Fruit fly (Drosophila melanogaster) whole organism, pupa: ENCODE results near the gene CG42795.

Experiments used
- CG4496 ChIP-seq: fragments of 200-800 bp; sonication (Bioruptor generic); IDR thresholded peaks from 3 replicates; pipeline ENCODE4 v1.3.6; 2022; ENCODE audit warnings: missing biosample characterization, missing genetic modification characterization
- Ets98B ChIP-seq: fragments of 200-800 bp; sonication (Bioruptor generic); IDR thresholded peaks from 2 replicates; pipeline ENCODE4 v1.3.6; 2022; ENCODE audit warnings: missing biosample characterization, missing genetic modification characterization
- Pif1A ChIP-seq: fragments of 200-800 bp; sonication (Bioruptor generic); optimal IDR thresholded peaks from 3 replicates; lab custom pipeline; 2016; ENCODE audit warnings: missing biosample characterization, missing genetic modification characterization
- Pif1B ChIP-seq: fragments of 200-800 bp; sonication (Bioruptor generic); optimal IDR thresholded peaks from 3 replicates; lab custom pipeline; 2016; ENCODE audit warnings: missing biosample characterization, missing genetic modification characterization
- gl ChIP-seq: fragments of 200-800 bp; sonication (Bioruptor generic); optimal IDR thresholded peaks from 2 replicates; lab custom pipeline; 2018; ENCODE audit warnings: missing biosample characterization, mild to moderate bottlenecking, missing genetic modification characterization
- rn ChIP-seq: fragments of 200-800 bp; sonication (Bioruptor generic); IDR thresholded peaks from 2 replicates; pipeline ENCODE4 v1.3.6; 2022; ENCODE audit warnings: missing biosample characterization, missing genetic modification characterization

DNA sequence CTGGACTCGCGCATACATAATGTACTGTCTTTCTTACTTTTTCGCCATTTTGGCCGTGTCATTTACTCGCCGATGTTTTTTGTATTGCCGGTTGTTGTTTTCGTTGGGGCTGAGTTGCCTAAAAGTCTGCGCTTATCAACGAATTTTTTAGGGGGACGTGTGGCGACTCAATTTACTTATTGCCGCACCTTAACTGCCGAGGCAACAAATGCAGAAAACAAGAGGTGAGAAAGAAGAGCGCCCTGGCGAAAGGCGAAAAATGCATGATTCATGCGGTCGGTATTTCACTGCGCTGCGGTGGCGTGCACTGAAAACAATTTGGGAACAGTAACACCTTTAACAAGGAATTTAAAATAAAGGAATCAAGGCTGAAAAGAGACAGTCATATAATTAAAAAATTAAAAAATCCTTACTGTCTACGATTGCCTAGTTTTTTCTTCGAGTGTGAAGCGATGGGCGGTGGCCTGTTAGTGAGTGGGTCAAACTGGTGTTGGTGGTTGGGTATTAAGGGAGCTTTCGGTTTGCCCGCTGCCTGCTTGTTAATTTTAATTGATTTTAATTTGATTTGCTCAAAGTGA is 43.5 kb downstream of the CG42795 start:
- TF ChIP-seq Pif1B (GFP tag; lab: Kevin White, UChicago): peak; percentile 45
- TF ChIP-seq CG4496 (GFP tag; lab: Robert Waterston, UW): peak; percentile 90
- peak; percentile 70 for TF ChIP-seq Pif1A (GFP tag; lab: Kevin White, UChicago)
- peak; percentile 83 for TF ChIP-seq Ets98B
- no peak for TF ChIP-seq gl (tag; lab: Kevin White, UChicago)
- peak; percentile 81 for TF ChIP-seq rn (GFP tag; lab: Robert Waterston, UW)
